Worm (Caenorhabditis elegans) whole organism, L4 larva: ENCODE data around the gene clec-193.

Experiments used
- F10B5.3 ChIP-seq: sonication (generic microtip); optimal IDR thresholded peaks from 2 replicates; lab custom pipeline; 2016; ENCODE audit warnings: mild to moderate bottlenecking, missing genetic modification characterization, missing compliant biosample characterization
- F26F4.8 ChIP-seq: fragments of 200-800 bp; sonication (Bioruptor generic); conservative IDR thresholded peaks from 2 replicates; pipeline ENCODE4 v1.3.6; 2022; ENCODE audit warnings: missing genetic modification characterization, missing compliant biosample characterization
- F37D6.2 ChIP-seq: sonication (generic microtip); optimal IDR thresholded peaks from 2 replicates; lab custom pipeline; 2016; ENCODE audit warnings: mild to moderate bottlenecking, missing genetic modification characterization, missing compliant biosample characterization
- T20F7.1 ChIP-seq: fragments of 200-800 bp; sonication (Bioruptor generic); optimal IDR thresholded peaks from 2 replicates; lab custom pipeline; 2018; ENCODE audit warnings: mild to moderate bottlenecking, missing genetic modification characterization, missing compliant biosample characterization
- Y48G9A.11 ChIP-seq: fragments of 200-800 bp; sonication (Bioruptor generic); IDR thresholded peaks from 2 replicates; pipeline ENCODE4 v1.3.6; 2022; ENCODE audit warnings: missing genetic modification reagents, missing genetic modification characterization, missing compliant biosample characterization
- Y75B8A.6 ChIP-seq: fragments of 200-800 bp; sonication (Bioruptor generic); IDR thresholded peaks from 2 replicates; pipeline ENCODE4 v1.3.6; 2022; ENCODE audit warnings: missing genetic modification reagents, missing genetic modification characterization, missing compliant biosample characterization
- ZK337.2 ChIP-seq: fragments of 200-800 bp; sonication (Bioruptor generic); IDR thresholded peaks from 2 replicates; pipeline ENCODE4 v1.3.6; 2022; ENCODE audit warnings: missing genetic modification reagents, missing genetic modification characterization, missing compliant biosample characterization
- ZK546.5 ChIP-seq, 2 experiments: sonication (generic microtip); optimal IDR thresholded peaks; 2 replicates each; lab custom pipeline; 2017; ENCODE audit warnings: missing biosample characterization in 2 of 2, missing genetic modification characterization in 2 of 2
- attf-4 ChIP-seq: sonication (generic microtip); optimal IDR thresholded peaks from 3 replicates; lab custom pipeline; 2017; ENCODE audit warnings: missing biosample characterization, missing genetic modification characterization
- ceh-82 ChIP-seq: sonication (generic microtip); optimal IDR thresholded peaks from 2 replicates; lab custom pipeline; 2017; ENCODE audit warnings: missing biosample characterization, missing genetic modification characterization
- ctbp-1 ChIP-seq: fragments of 200-800 bp; sonication (Bioruptor generic); IDR thresholded peaks from 2 replicates; pipeline ENCODE4 v1.3.6; 2022; ENCODE audit warnings: missing genetic modification reagents, missing genetic modification characterization, missing compliant biosample characterization
- daf-12 ChIP-seq: fragments of 150-350 bp; optimal IDR thresholded peaks from 2 replicates; lab custom pipeline; 2014; ENCODE audit warnings: missing biosample characterization, missing genetic modification reagents, missing genetic modification characterization
- duxl-1 ChIP-seq: sonication (generic microtip); optimal IDR thresholded peaks from 2 replicates; lab custom pipeline; 2016; ENCODE audit warnings: mild to moderate bottlenecking, missing genetic modification characterization, moderate library complexity, missing compliant biosample characterization; ENCODE audit not compliant: poor library complexity
- fos-1 ChIP-seq: fragments of 150-350 bp; optimal IDR thresholded peaks from 2 replicates; lab custom pipeline; 2014; ENCODE audit warnings: missing biosample characterization, missing genetic modification characterization
- jun-1 ChIP-seq: fragments of 150-350 bp; optimal IDR thresholded peaks from 2 replicates; lab custom pipeline; 2014; ENCODE audit warnings: missing biosample characterization, missing genetic modification reagents, missing genetic modification characterization
- lim-7 ChIP-seq: fragments of 200-800 bp; sonication (Bioruptor generic); IDR thresholded peaks from 2 replicates; pipeline ENCODE4 v1.3.6; 2022; ENCODE audit warnings: missing genetic modification characterization, missing compliant biosample characterization
- lin-38 ChIP-seq: fragments of 200-800 bp; sonication (Bioruptor generic); IDR thresholded peaks from 2 replicates; pipeline ENCODE4 v1.3.6; 2022; ENCODE audit warnings: missing genetic modification reagents, missing genetic modification characterization, missing compliant biosample characterization
- lir-3 ChIP-seq: sonication (generic microtip); optimal IDR thresholded peaks from 2 replicates; lab custom pipeline; 2016; ENCODE audit warnings: mild to moderate bottlenecking, missing genetic modification characterization, missing compliant biosample characterization
- madf-5 ChIP-seq, 2 experiments: fragments of 200-800 bp; sonication (Bioruptor generic); IDR thresholded peaks; 2 replicates each; pipeline ENCODE4 v1.3.6; 2022; ENCODE audit warnings: missing compliant biosample characterization in 2 of 2, missing genetic modification characterization in 2 of 2
- mes-2 ChIP-seq: sonication (generic microtip); optimal IDR thresholded peaks from 2 replicates; lab custom pipeline; 2016; ENCODE audit warnings: missing genotype, mild to moderate bottlenecking, missing genetic modification characterization, missing compliant biosample characterization; ENCODE audit not compliant: poor library complexity, severe bottlenecking
- nhr-10 ChIP-seq: fragments of 150-350 bp; optimal IDR thresholded peaks from 2 replicates; lab custom pipeline; 2014; ENCODE audit warnings: missing biosample characterization, missing genetic modification characterization
- nhr-111 ChIP-seq: fragments of 200-800 bp; sonication (Bioruptor generic); optimal IDR thresholded peaks from 2 replicates; lab custom pipeline; 2018; ENCODE audit warnings: mild to moderate bottlenecking, missing genetic modification characterization, missing compliant biosample characterization
- nhr-76 ChIP-seq: fragments of 150-350 bp; optimal IDR thresholded peaks from 2 replicates; lab custom pipeline; 2014; ENCODE audit warnings: missing biosample characterization, missing genetic modification characterization
- pha-4 ChIP-seq, 2 experiments: fragments of 150-350 bp in 1 of 2; fragments of 200-800 bp in 1 of 2; sonication (Bioruptor generic) in 1 of 2; IDR thresholded peaks in 1 of 2; optimal IDR thresholded peaks in 1 of 2; 2 replicates each; pipeline versions ENCODE4 v1.3.6 to Lab custom; 2014 to 2022; ENCODE audit warnings: missing genetic modification characterization in 2 of 2, missing genetic modification reagents in 2 of 2, missing biosample characterization in 1 of 2, missing compliant biosample characterization in 1 of 2
- php-3 ChIP-seq: fragments of 200-800 bp; sonication (Bioruptor generic); IDR thresholded peaks from 2 replicates; pipeline ENCODE4 v1.3.6; 2022; ENCODE audit warnings: missing genetic modification reagents, missing genetic modification characterization, missing compliant biosample characterization
- snpc-1.2 ChIP-seq: fragments of 200-800 bp; sonication (Bioruptor generic); IDR thresholded peaks from 2 replicates; pipeline ENCODE4 v1.3.6; 2022; ENCODE audit warnings: missing genetic modification reagents, missing genetic modification characterization, missing compliant biosample characterization
- spr-1 ChIP-seq: sonication (generic microtip); optimal IDR thresholded peaks from 2 replicates; lab custom pipeline; 2016; ENCODE audit warnings: mild to moderate bottlenecking, missing genetic modification characterization, missing compliant biosample characterization
- spr-3 ChIP-seq: fragments of 200-800 bp; sonication (Bioruptor generic); optimal IDR thresholded peaks from 2 replicates; lab custom pipeline; 2018; ENCODE audit warnings: mild to moderate bottlenecking, missing genetic modification characterization, missing compliant biosample characterization
- tag-97 ChIP-seq: fragments of 200-800 bp; sonication (Bioruptor generic); IDR thresholded peaks from 2 replicates; pipeline ENCODE4 v1.3.6; 2022; ENCODE audit warnings: missing genetic modification characterization, missing compliant biosample characterization
- tra-1 ChIP-seq: fragments of 200-800 bp; sonication (Bioruptor generic); IDR thresholded peaks from 2 replicates; pipeline ENCODE4 v1.3.6; 2022; ENCODE audit warnings: missing genetic modification reagents, missing genetic modification characterization, missing compliant biosample characterization
- zag-1 ChIP-seq: fragments of 150-350 bp; optimal IDR thresholded peaks from 2 replicates; lab custom pipeline; 2014; ENCODE audit warnings: missing biosample characterization, missing genetic modification characterization
- zfp-2 ChIP-seq: sonication (generic microtip); optimal IDR thresholded peaks from 2 replicates; lab custom pipeline; 2016; ENCODE audit warnings: mild to moderate bottlenecking, missing genetic modification characterization, missing compliant biosample characterization
- zfp-3 ChIP-seq: fragments of 200-800 bp; sonication (Bioruptor generic); conservative IDR thresholded peaks from 2 replicates; pipeline ENCODE4 v1.3.6; 2022; ENCODE audit warnings: missing genetic modification reagents, missing genetic modification characterization, missing compliant biosample characterization
- ztf-7 ChIP-seq: fragments of 150-350 bp; optimal IDR thresholded peaks from 2 replicates; lab custom pipeline; 2014; ENCODE audit warnings: missing biosample characterization, missing genetic modification characterization

clec-193 gene

DNA sequence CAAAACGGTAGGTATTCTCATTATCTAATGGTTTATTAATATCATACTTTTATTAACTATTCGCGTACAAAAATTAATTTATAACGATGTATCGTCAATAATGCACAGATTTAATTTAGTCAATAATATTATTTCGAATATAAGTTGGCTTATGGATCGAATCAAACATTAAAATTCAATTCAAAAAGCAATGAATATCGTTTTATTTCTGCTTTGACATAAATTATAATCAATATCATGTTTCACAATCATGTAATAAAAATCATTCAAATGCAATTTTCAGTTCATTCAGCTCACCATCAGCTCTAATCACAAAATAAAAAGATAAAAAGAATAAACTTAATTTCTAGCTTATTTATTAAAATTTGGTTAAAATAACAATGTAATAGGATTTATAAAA, 22.4 kb upstream of the clec-193 start, which contains the start of gene Y116A8A.6:
Y116A8A.6 (minus strand) TSS at position 101 of the 400 bp plus-strand sequence.
- TF ChIP-seq zag-1 (tag; lab: Kevin White, UChicago) (no peak), spr-3 (GFP tag; lab: Kevin White, UChicago) (no peak), F10B5.3 (tag; lab: Kevin White, UChicago) (no peak), jun-1 (no peak), php-3 (GFP tag; lab: Robert Waterston, UW) (no peak), duxl-1 (tag; lab: Kevin White, UChicago) (no peak), Y48G9A.11 (GFP tag; lab: Robert Waterston, UW) (no peak), ceh-82 (no peak), lin-38 (no peak), mes-2 (no peak), zfp-3 (GFP tag; lab: Robert Waterston, UW) (no peak), tra-1 (GFP tag; lab: Robert Waterston, UW) (no peak), tag-97 (GFP tag; lab: Robert Waterston, UW) (no peak), lim-7 (no peak), ZK546.5 (tag; optimal IDR thresholded peaks at IDR 0.05; lab: Kevin White, UChicago) (no peak), zfp-2 (tag; lab: Kevin White, UChicago) (no peak), ctbp-1 (GFP tag; lab: Robert Waterston, UW) (no peak)

DNA sequence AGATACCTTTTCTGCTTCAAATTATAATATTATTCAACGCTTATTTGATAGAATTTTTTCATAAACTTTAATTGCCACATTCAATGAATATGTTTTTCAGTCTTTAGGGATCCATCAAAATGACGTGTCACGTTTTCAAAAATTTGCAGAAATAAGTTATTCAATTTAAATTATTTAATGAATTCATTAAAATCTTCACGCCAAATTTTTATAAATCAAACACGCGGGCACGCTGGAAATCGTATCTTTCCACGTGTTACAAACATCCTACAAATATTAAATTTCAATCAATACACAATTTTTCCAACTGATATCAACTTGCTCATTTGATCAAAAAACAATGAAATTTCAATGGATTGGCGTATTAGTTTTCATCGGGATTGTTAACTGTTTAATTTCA, 16.3 kb upstream of the clec-193 start, which contains the start of gene Y116A8A.4:
Y116A8A.4 (plus strand) TSS at position 301 of the 400 bp plus-strand sequence.
- no peak for TF ChIP-seq attf-4 (tag; lab: Kevin White, UChicago)
- no peak for TF ChIP-seq nhr-10 (tag; lab: Kevin White, UChicago)
- no peak for TF ChIP-seq ceh-82
- TF ChIP-seq F37D6.2 = no peak
- no peak for TF ChIP-seq daf-12
- no peak for TF ChIP-seq ztf-7
- TF ChIP-seq T20F7.1 (GFP tag; lab: Kevin White, UChicago) = no peak
- no peak for TF ChIP-seq nhr-76 (tag; lab: Kevin White, UChicago)

DNA sequence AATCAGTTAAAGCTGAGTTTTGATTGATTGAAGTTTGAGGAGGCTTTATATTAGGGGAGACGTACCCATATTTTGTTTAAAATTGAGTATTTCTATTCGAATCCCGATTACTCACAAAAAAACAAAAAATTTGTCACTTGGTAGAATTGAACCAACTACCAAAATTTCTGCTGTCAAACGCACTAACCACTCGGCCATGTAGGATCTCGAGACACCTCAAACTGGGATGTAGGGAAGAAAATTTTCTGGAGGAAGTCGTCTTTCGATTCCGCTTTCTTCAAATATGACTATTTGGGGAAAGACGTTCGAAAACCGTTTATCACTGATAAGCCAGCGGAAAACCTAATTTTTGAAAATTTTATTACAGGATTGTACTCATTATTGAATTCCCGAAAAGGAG, 12.3 kb upstream of the clec-193 start:
- TF ChIP-seq madf-5 (GFP tag; IDR thresholded peaks at IDR 0.05; lab: Robert Waterston, UW) (peak in 1 of 2 experiments; percentile 63; a peak in 1 of 4 replicates), F26F4.8 (GFP tag; lab: Robert Waterston, UW) (0 out of 2 replicates have a peak, but pooled peaks have one; percentile 46), snpc-1.2 (GFP tag; lab: Robert Waterston, UW) (peak; percentile 97)

DNA sequence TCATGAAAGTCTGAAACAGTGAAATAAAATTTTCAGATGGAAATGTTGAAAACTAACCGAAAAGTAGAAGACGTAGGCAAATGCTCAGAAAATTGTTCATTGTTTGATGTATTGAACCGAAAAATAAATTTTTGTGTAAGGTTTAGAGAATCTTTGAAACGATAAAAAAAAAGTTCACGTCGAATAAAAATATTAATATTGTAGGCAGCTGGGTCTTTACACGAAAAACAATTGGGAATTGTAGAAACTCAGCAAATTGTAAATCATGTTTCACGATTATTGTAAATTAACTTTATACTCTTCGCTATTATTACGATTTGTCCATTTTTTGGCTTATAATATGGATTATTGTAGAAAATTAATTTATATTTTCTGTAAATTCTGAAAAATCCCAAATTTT, 7.6 kb upstream of the clec-193 start, which contains the start of gene Y116A8A.2:
Y116A8A.2 (minus strand) TSS at position 101 of the 400 bp plus-strand sequence.
- TF ChIP-seq spr-1 (tag; lab: Kevin White, UChicago) (no peak), zfp-2 (tag; lab: Kevin White, UChicago) (no peak), pha-4 (GFP tag; IDR thresholded peaks at IDR 0.05; lab: Robert Waterston, UW) (no peak), pha-4 (tag; optimal IDR thresholded peaks at IDR 0.05; lab: Kevin White, UChicago) (no peak), nhr-111 (GFP tag; lab: Kevin White, UChicago) (no peak), lin-38 (no peak), ZK337.2 (GFP tag; lab: Robert Waterston, UW) (no peak), snpc-1.2 (GFP tag; lab: Robert Waterston, UW) (no peak), daf-12 (no peak), lir-3 (tag; lab: Kevin White, UChicago) (no peak), Y75B8A.6 (GFP tag; lab: Robert Waterston, UW) (no peak), fos-1 (tag; lab: Kevin White, UChicago) (no peak)
